Worm (Caenorhabditis elegans) whole organism, early embryonic: ENCODE results near the gene pelo-1.

Experiments
- F13C5.2 ChIP-seq: sonication (generic microtip); optimal IDR thresholded peaks from 2 replicates; lab custom pipeline; 2017; ENCODE audit warnings: mild to moderate bottlenecking, missing genetic modification characterization, inconsistent platforms, missing compliant biosample characterization
- ama-1 ChIP-seq: fragments of 150-350 bp; optimal IDR thresholded peaks from 2 replicates; lab custom pipeline; 2014
- ceh-13 ChIP-seq: fragments of 200-800 bp; sonication (Bioruptor generic); optimal IDR thresholded peaks from 2 replicates; lab custom pipeline; 2018; ENCODE audit warnings: mild to moderate bottlenecking, missing genetic modification characterization, missing compliant biosample characterization
- ceh-36 ChIP-seq: sonication (generic microtip); optimal IDR thresholded peaks from 2 replicates; lab custom pipeline; 2016; ENCODE audit warnings: missing genetic modification characterization, inconsistent platforms, missing compliant biosample characterization
- flt-1 ChIP-seq: fragments of 200-800 bp; sonication (Bioruptor generic); IDR thresholded peaks from 2 replicates; pipeline ENCODE4 v1.3.6; 2022; ENCODE audit warnings: missing genetic modification characterization, missing compliant biosample characterization
- hmbx-1 ChIP-seq: sonication (generic microtip); optimal IDR thresholded peaks from 2 replicates; lab custom pipeline; 2016; ENCODE audit warnings: mild to moderate bottlenecking, missing genetic modification characterization, missing compliant biosample characterization
- scrt-1 ChIP-seq: fragments of 200-800 bp; sonication (Bioruptor generic); IDR thresholded peaks from 2 replicates; pipeline ENCODE4 v1.3.6; 2022; ENCODE audit warnings: missing genetic modification characterization, missing compliant biosample characterization
- tbx-37 ChIP-seq: fragments of 200-800 bp; sonication (Bioruptor generic); conservative IDR thresholded peaks from 2 replicates; pipeline ENCODE4 v1.3.6; 2022; ENCODE audit warnings: missing genetic modification reagents, missing genetic modification characterization, missing compliant biosample characterization
- tra-4 ChIP-seq: sonication (generic microtip); optimal IDR thresholded peaks from 2 replicates; lab custom pipeline; 2017; ENCODE audit warnings: missing genetic modification characterization, missing compliant biosample characterization

DNA sequence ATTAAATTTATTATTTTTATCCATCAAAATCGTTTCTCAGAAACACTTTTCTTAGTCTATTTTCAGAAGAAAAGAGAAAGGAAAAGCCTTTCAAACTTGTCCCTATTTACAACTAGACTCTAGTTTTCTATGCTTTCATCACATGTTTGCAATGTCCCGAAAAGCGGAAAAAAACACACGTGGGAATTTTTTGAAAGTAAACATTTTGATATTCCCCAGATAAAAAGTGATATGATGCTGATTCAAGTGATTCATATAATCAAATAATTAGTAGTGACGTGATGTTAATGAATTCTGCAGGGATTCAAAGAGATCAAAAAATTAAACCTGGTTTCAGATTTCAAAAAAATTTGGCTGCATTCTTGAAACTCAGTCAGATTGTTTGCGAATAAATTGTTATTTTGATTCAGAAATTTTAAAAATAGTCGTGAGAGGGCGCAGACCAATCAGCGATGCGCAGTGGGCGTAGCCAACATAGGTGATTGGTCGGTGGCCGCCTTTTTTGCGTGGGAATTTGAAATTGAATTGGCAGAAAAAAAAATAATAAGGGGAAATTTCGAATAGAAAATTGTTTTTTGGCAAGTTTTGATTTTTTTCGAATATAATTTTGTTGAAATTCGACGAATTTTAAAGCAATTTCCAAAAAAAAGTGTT is 30.7 kb upstream of the pelo-1 start:
- TF ChIP-seq ceh-13 (GFP tag; lab: Kevin White, UChicago) (no peak), F13C5.2 (tag; lab: Kevin White, UChicago) (no peak), hmbx-1 (tag; lab: Kevin White, UChicago) (no peak), ceh-36 (tag; lab: Kevin White, UChicago) (no peak), ama-1 (no peak), tra-4 (tag; lab: Kevin White, UChicago) (no peak), tbx-37 (GFP tag; lab: Robert Waterston, UW) (no peak), scrt-1 (no peak), flt-1 (GFP tag; lab: Robert Waterston, UW) (no peak)
